Fruit fly (Drosophila melanogaster): Measurements from ENCODE around the gene Acf.

The Acf gene

DNA sequence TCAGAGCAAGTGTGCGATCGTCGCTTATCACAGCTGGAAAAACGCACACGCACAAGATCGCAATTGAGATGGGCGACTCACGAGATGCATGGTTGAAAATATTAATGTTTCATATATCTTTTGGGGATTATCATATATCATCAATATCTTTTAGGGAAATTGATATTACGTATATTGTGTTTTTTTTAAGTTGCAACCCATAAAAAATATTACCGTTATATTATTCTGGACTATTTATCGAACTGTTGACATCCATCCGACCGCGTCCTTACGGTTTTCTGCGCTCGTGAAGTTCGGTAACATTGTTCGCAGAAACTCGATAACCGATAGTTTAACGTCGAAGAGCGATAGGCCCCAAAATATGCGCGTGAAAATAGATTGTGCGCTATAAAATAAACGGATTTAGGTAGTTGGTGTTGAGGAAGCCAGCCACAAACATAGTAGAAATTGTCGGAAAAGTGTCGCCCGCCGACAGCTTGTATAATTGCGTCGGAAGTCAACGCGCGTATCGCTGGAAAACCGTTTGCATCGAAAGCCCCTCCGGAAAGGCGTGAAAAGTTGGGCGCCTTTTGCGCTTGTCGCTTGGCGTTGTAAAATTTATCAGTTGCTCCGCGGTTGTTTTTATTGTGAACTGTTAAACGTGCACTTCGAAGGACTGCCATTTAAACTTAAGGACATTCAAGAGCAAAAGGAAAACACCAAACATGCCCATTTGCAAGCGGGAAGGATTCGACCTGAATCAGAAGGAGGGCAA lies at the start of gene Acf, which contains the start of gene Mccc1:
TSS of gene Acf (plus strand) at position 318 of the 754 bp plus-strand sequence.
TSS of gene Mccc1 (minus strand) at position 244 of the 754 bp plus-strand sequence.
- peak; percentile 12 for TF ChIP-seq Eip93F (GFP tag; optimal IDR thresholded peaks at IDR 0.05)
- TF ChIP-seq Sox102F (GFP tag; optimal IDR thresholded peaks at IDR 0.05): no peak
- peak; percentile 43 for TF ChIP-seq CG31627 (GFP tag; optimal IDR thresholded peaks at IDR 0.05)
- TF ChIP-seq CG10631 (GFP tag; optimal IDR thresholded peaks at IDR 0.05): peak; percentile 55
- TF ChIP-seq Sox14 (GFP tag; optimal IDR thresholded peaks at IDR 0.05): no peak

DNA sequence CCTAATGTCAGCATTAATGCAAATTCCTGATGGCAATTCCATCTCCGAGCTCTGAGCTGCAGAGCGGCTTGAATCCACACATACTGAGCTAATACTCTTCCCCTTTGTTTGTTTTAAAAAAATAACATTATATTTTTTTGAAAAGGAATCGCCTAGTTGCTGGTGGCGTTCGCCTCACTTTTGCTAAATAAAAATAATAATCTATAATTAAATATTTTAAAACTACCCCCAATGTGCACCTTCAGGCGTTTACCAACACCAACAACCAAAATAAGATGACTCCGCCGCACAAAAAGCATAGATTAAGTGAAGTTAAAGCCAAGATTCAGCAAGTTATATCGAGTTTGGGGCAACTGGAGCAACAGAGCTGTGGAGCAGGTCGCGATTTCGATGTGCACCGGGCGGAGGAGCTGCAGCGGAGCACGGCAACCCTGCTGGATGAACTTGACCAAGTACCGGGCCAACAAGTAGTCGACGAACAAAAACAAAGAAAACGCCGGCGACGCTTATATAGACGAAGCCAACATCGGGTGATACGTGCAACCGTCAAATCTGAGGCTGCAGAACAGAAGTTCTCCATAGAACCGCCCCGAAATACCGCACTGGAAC lies 49.6 kb upstream of the Acf start, which contains the start of gene CG1896:
TSS of gene CG1896 (plus strand) at position 239 of the 609 bp plus-strand sequence.
- no peak for TF ChIP-seq fd59A (GFP tag; optimal IDR thresholded peaks at IDR 0.05)
- TF ChIP-seq CG32006 (GFP tag; optimal IDR thresholded peaks at IDR 0.05): peak; percentile 65
- peak; percentile 11 for TF ChIP-seq spab (GFP tag; optimal IDR thresholded peaks at IDR 0.05)
- TF ChIP-seq achi (GFP tag; optimal IDR thresholded peaks at IDR 0.05): peak; percentile 77
- peak; percentile 58 for TF ChIP-seq CG8632 (GFP tag; optimal IDR thresholded peaks at IDR 0.05)
- peak; percentile 49 for TF ChIP-seq Gug (GFP tag; IDR thresholded peaks at IDR 0.05)
- peak; percentile 19 for TF ChIP-seq CG8319 (GFP tag; optimal IDR thresholded peaks at IDR 0.05)
- TF ChIP-seq dac (GFP tag; optimal IDR thresholded peaks at IDR 0.05): peak; percentile 19
- TF ChIP-seq CG16779 (tag; optimal IDR thresholded peaks at IDR 0.05): peak; percentile 24
- peak; percentile 10 for TF ChIP-seq Lpt (GFP tag; optimal IDR thresholded peaks at IDR 0.05)
- peak; percentile 69 for TF ChIP-seq Met (GFP tag; optimal IDR thresholded peaks at IDR 0.05)
- peak; percentile 65 for TF ChIP-seq CG10631 (GFP tag; optimal IDR thresholded peaks at IDR 0.05)
- TF ChIP-seq net (GFP tag; optimal IDR thresholded peaks at IDR 0.05): peak; percentile 73
- no peak for TF ChIP-seq fkh (GFP tag; optimal IDR thresholded peaks at IDR 0.05)
- peak; percentile 60 for TF ChIP-seq CG15336 (GFP tag; IDR thresholded peaks at IDR 0.05)
- TF ChIP-seq CG31627 (GFP tag; optimal IDR thresholded peaks at IDR 0.05): peak; percentile 60
- peak; percentile 51 for TF ChIP-seq Ets96B (tag; optimal IDR thresholded peaks at IDR 0.05)
- TF ChIP-seq Hr38 (GFP tag; optimal IDR thresholded peaks at IDR 0.05): no peak
- peak; percentile 53 for TF ChIP-seq cyc (GFP tag; optimal IDR thresholded peaks at IDR 0.05)
- peak; percentile 83 for TF ChIP-seq CG6163 (GFP tag; IDR thresholded peaks at IDR 0.05)
- TF ChIP-seq Eip93F (GFP tag; optimal IDR thresholded peaks at IDR 0.05): no peak
- no peak for TF ChIP-seq CG6854 (GFP tag; optimal IDR thresholded peaks at IDR 0.05)
- peak; percentile 74 for TF ChIP-seq CG3919 (GFP tag; optimal IDR thresholded peaks at IDR 0.05)
- TF ChIP-seq CG6276 (GFP tag; optimal IDR thresholded peaks at IDR 0.05): no peak
- TF ChIP-seq lz (GFP tag; optimal IDR thresholded peaks at IDR 0.05): peak; percentile 66
- peak; percentile 50; the same call in 1 of the 3 replicates for TF ChIP-seq CG8119 (GFP tag; IDR thresholded peaks at IDR 0.05)
- TF ChIP-seq Blimp-1 (GFP tag; optimal IDR thresholded peaks at IDR 0.05): no peak
- TF ChIP-seq eg (GFP tag; IDR thresholded peaks at IDR 0.05): peak; percentile 85
- peak; percentile 73 for TF ChIP-seq Sox14 (GFP tag; optimal IDR thresholded peaks at IDR 0.05)
- TF ChIP-seq dsx (GFP tag; optimal IDR thresholded peaks at IDR 0.05; ENCODE audit: poor library complexity, severe bottlenecking): peak; percentile 40
- peak; percentile 70 for TF ChIP-seq topi (GFP tag; optimal IDR thresholded peaks at IDR 0.05)
- TF ChIP-seq CG4318 (GFP tag; optimal IDR thresholded peaks at IDR 0.05): no peak
- peak; percentile 43 for TF ChIP-seq CG1621 (tag; optimal IDR thresholded peaks at IDR 0.05)
- TF ChIP-seq CG6792 (GFP tag; optimal IDR thresholded peaks at IDR 0.05): peak; percentile 20
- no peak for TF ChIP-seq vri (GFP tag; optimal IDR thresholded peaks at IDR 0.05)
- peak in 1 of 2 experiments; percentile 48 for TF ChIP-seq ss (GFP tag; optimal IDR thresholded peaks at IDR 0.05)
- peak; percentile 40 for TF ChIP-seq CG3032 (tag; optimal IDR thresholded peaks at IDR 0.05)
- no peak for TF ChIP-seq Sox102F (GFP tag; optimal IDR thresholded peaks at IDR 0.05)
- peak; percentile 51 for TF ChIP-seq Eip75B (GFP tag; optimal IDR thresholded peaks at IDR 0.05)
- TF ChIP-seq CG34406 (GFP tag; optimal IDR thresholded peaks at IDR 0.05): peak; percentile 74
- peak; percentile 75 for TF ChIP-seq acj6 (GFP tag; optimal IDR thresholded peaks at IDR 0.05)
- peak; percentile 60 for TF ChIP-seq svp (GFP tag)
- TF ChIP-seq pdm3 (GFP tag; optimal IDR thresholded peaks at IDR 0.05): peak; percentile 73
- TF ChIP-seq salr (GFP tag; optimal IDR thresholded peaks at IDR 0.05): peak in 1 of 2 experiments; percentile 67
- TF ChIP-seq esn (GFP tag; optimal IDR thresholded peaks at IDR 0.05): peak; percentile 80
- TF ChIP-seq Eip78C (GFP tag): peak; percentile 87
